Worm (Caenorhabditis elegans) whole organism, early embryonic: ENCODE measurements around the gene F40G9.8.

Source experiments
- F13C5.2 ChIP-seq: sonication (generic microtip); optimal IDR thresholded peaks from 2 replicates; lab custom pipeline; 2017; ENCODE audit warnings: mild to moderate bottlenecking, missing genetic modification characterization, inconsistent platforms, missing compliant biosample characterization
- ama-1 ChIP-seq: fragments of 150-350 bp; optimal IDR thresholded peaks from 2 replicates; lab custom pipeline; 2014
- ceh-36 ChIP-seq: sonication (generic microtip); optimal IDR thresholded peaks from 2 replicates; lab custom pipeline; 2016; ENCODE audit warnings: missing genetic modification characterization, inconsistent platforms, missing compliant biosample characterization
- ets-7 ChIP-seq: sonication (generic microtip); optimal IDR thresholded peaks from 2 replicates; lab custom pipeline; 2016; ENCODE audit warnings: missing genotype, missing genetic modification characterization, missing compliant biosample characterization
- flt-1 ChIP-seq: fragments of 200-800 bp; sonication (Bioruptor generic); IDR thresholded peaks from 2 replicates; pipeline ENCODE4 v1.3.6; 2022; ENCODE audit warnings: missing genetic modification characterization, missing compliant biosample characterization
- pes-1 ChIP-seq: fragments of 200-800 bp; sonication (Bioruptor generic); IDR thresholded peaks from 2 replicates; pipeline ENCODE4 v1.3.6; 2022; ENCODE audit warnings: missing genetic modification reagents, missing genetic modification characterization, missing compliant biosample characterization
- scrt-1 ChIP-seq: fragments of 200-800 bp; sonication (Bioruptor generic); IDR thresholded peaks from 2 replicates; pipeline ENCODE4 v1.3.6; 2022; ENCODE audit warnings: missing genetic modification characterization, missing compliant biosample characterization
- tbx-11 ChIP-seq: fragments of 200-800 bp; sonication (Bioruptor generic); IDR thresholded peaks from 2 replicates; pipeline ENCODE4 v1.3.6; 2022; ENCODE audit warnings: missing genetic modification characterization, missing compliant biosample characterization
- tra-4 ChIP-seq: sonication (generic microtip); optimal IDR thresholded peaks from 2 replicates; lab custom pipeline; 2017; ENCODE audit warnings: missing genetic modification characterization, missing compliant biosample characterization

DNA sequence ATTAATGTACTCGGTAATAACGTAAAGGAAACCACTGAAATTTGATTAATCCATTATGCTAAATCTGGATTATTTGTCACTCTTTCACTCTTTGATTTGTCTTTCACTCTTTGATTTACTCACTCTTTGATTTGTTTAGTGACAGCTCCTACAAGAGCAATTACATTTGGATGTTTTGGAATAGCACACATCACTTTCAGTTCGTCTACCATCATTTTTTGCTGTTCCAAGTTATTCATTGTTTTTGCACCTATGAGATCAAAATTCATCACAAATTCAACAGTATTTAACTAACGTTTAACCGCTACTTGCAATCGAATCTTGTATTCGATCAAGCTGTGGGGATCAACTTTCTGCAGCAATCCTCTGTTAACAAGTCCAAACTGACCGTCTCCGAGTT is 15.5 kb downstream of the F40G9.8 start:
- TF ChIP-seq pes-1 (GFP tag; lab: Robert Waterston, UW) (no peak), F13C5.2 (no peak), ceh-36 (tag; lab: Kevin White, UChicago) (no peak), scrt-1 (GFP tag; lab: Robert Waterston, UW) (no peak), ama-1 (lab: Kevin White, UChicago) (no peak), ets-7 (tag; lab: Kevin White, UChicago) (no peak), tra-4 (tag; lab: Kevin White, UChicago) (no peak), tbx-11 (no peak), flt-1 (no peak)
